Worm (Caenorhabditis elegans): ENCODE measurements around the gene Y113G7B.27.

- TF ChIP-seq cebp-2 (GFP tag; IDR thresholded peaks at IDR 0.05) (no peak), ztf-28 (GFP tag; IDR thresholded peaks at IDR 0.05) (no peak), snpc-4 (GFP tag; optimal IDR thresholded peaks at IDR 0.05) (no peak), snpc-4 (tag; optimal IDR thresholded peaks at IDR 0.05) (no peak), egl-44 (GFP tag; IDR thresholded peaks at IDR 0.05) (no peak), C06A6.2 (GFP tag; conservative IDR thresholded peaks at IDR 0.05) (no peak), ceh-27 (GFP tag; optimal IDR thresholded peaks at IDR 0.05) (no peak), lin-35 (GFP tag; optimal IDR thresholded peaks at IDR 0.05) (no peak), egl-18 (GFP tag; IDR thresholded peaks at IDR 0.05) (no peak), somi-1 (GFP tag; optimal IDR thresholded peaks at IDR 0.05) (no peak)
Observed at ce11 chrV:20182311-20182710, 10.3 kb upstream of the Y113G7B.27 start.
